Worm (Caenorhabditis elegans) whole organism, young adult: ENCODE data around the gene syx-6.

Experiments
- B0035.1 ChIP-seq: sonication (generic microtip); optimal IDR thresholded peaks from 2 replicates; lab custom pipeline; 2016; ENCODE audit warnings: missing genetic modification characterization, mild to moderate bottlenecking, missing compliant biosample characterization, missing genotype, missing genetic modification reagents
- B0261.1 ChIP-seq: sonication (generic microtip); optimal IDR thresholded peaks from 2 replicates; lab custom pipeline; 2016; ENCODE audit warnings: mild to moderate bottlenecking, missing genetic modification characterization, moderate library complexity, missing compliant biosample characterization
- B0336.3 ChIP-seq: fragments of 200-800 bp; sonication (Bioruptor generic); IDR thresholded peaks from 2 replicates; pipeline ENCODE4 v1.3.6; 2022; ENCODE audit warnings: missing genetic modification characterization, missing compliant biosample characterization
- F23B12.7 ChIP-seq: sonication (generic microtip); optimal IDR thresholded peaks from 2 replicates; lab custom pipeline; 2017; ENCODE audit warnings: missing genetic modification characterization, mild to moderate bottlenecking, missing compliant biosample characterization, antibody characterized with exemption, moderate library complexity; ENCODE audit not compliant: insufficient read depth
- F33H1.4 ChIP-seq: fragments of 200-800 bp; sonication (Bioruptor generic); IDR thresholded peaks from 2 replicates; pipeline ENCODE4 v1.3.6; 2022; ENCODE audit warnings: missing genetic modification reagents, missing genetic modification characterization, missing compliant biosample characterization
- F52B5.7 ChIP-seq: sonication (generic microtip); optimal IDR thresholded peaks from 2 replicates; lab custom pipeline; 2016; ENCODE audit warnings: mild to moderate bottlenecking, missing genetic modification characterization, missing compliant biosample characterization
- F57C9.4 ChIP-seq: sonication (generic microtip); optimal IDR thresholded peaks from 2 replicates; lab custom pipeline; 2017; ENCODE audit warnings: mild to moderate bottlenecking, missing genetic modification characterization, missing compliant biosample characterization
- T07F8.4 ChIP-seq: sonication (generic microtip); optimal IDR thresholded peaks from 2 replicates; lab custom pipeline; 2016; ENCODE audit warnings: mild to moderate bottlenecking, missing genetic modification characterization, moderate library complexity, missing compliant biosample characterization
- Y56A3A.18 ChIP-seq: fragments of 200-800 bp; sonication (Bioruptor generic); IDR thresholded peaks from 2 replicates; pipeline ENCODE4 v1.3.6; 2022; ENCODE audit warnings: missing genetic modification reagents, missing genetic modification characterization, missing compliant biosample characterization
- Y67H2A.10 ChIP-seq: fragments of 200-800 bp; sonication (Bioruptor generic); conservative IDR thresholded peaks from 2 replicates; pipeline ENCODE4 v1.3.6; 2022; ENCODE audit warnings: missing genetic modification reagents, missing genetic modification characterization, missing compliant biosample characterization
- Y95B8A.8 ChIP-seq: fragments of 200-800 bp; sonication (Bioruptor generic); IDR thresholded peaks from 2 replicates; pipeline ENCODE4 v1.3.6; 2022; ENCODE audit warnings: missing genetic modification reagents, missing genetic modification characterization, missing compliant biosample characterization
- ama-1 ChIP-seq, 3 experiments: fragments of 150-350 bp in 1 of 3; sonication (generic microtip) in 2 of 3; optimal IDR thresholded peaks; 2 replicates each; lab custom pipeline; 2014 to 2018; ENCODE audit warnings: missing biosample characterization in 2 of 3, missing genetic modification characterization in 2 of 3, missing genetic modification reagents in 2 of 3
- atf-7 ChIP-seq: sonication (generic microtip); optimal IDR thresholded peaks from 2 replicates; lab custom pipeline; 2017; ENCODE audit warnings: mild to moderate bottlenecking, missing genetic modification characterization, missing compliant biosample characterization
- bed-1 ChIP-seq: fragments of 200-800 bp; sonication (Bioruptor generic); IDR thresholded peaks from 2 replicates; pipeline ENCODE4 v1.3.6; 2022; ENCODE audit warnings: missing genetic modification reagents, missing genetic modification characterization, missing compliant biosample characterization
- bed-2 ChIP-seq: fragments of 200-800 bp; sonication (Bioruptor generic); IDR thresholded peaks from 2 replicates; pipeline ENCODE4 v1.3.6; 2022; ENCODE audit warnings: missing genetic modification reagents, missing genetic modification characterization, missing compliant biosample characterization
- ceh-100 ChIP-seq: fragments of 200-800 bp; sonication (Bioruptor generic); IDR thresholded peaks from 2 replicates; pipeline ENCODE4 v1.3.6; 2022; ENCODE audit warnings: missing genetic modification reagents, missing genetic modification characterization, missing compliant biosample characterization
- ceh-27 ChIP-seq: fragments of 200-800 bp; sonication (Bioruptor generic); optimal IDR thresholded peaks from 2 replicates; lab custom pipeline; 2018; ENCODE audit warnings: mild to moderate bottlenecking, missing genetic modification characterization, moderate library complexity, missing compliant biosample characterization
- ceh-58 ChIP-seq: fragments of 200-800 bp; sonication (Bioruptor generic); IDR thresholded peaks from 2 replicates; pipeline ENCODE4 v1.3.6; 2022; ENCODE audit warnings: missing genetic modification characterization, missing compliant biosample characterization
- chd-7 ChIP-seq: sonication (generic microtip); optimal IDR thresholded peaks from 2 replicates; lab custom pipeline; 2016; ENCODE audit warnings: mild to moderate bottlenecking, missing genetic modification characterization, moderate library complexity, missing compliant biosample characterization
- dox-1 ChIP-seq: fragments of 200-800 bp; sonication (Bioruptor generic); IDR thresholded peaks from 2 replicates; pipeline ENCODE4 v1.3.6; 2022; ENCODE audit warnings: missing genetic modification reagents, missing genetic modification characterization, missing compliant biosample characterization
- dpff-1 ChIP-seq: sonication (generic microtip); optimal IDR thresholded peaks from 2 replicates; lab custom pipeline; 2017; ENCODE audit warnings: mild to moderate bottlenecking, missing genetic modification characterization, missing compliant biosample characterization
- egl-44 ChIP-seq: fragments of 200-800 bp; sonication (Bioruptor generic); IDR thresholded peaks from 2 replicates; pipeline ENCODE4 v1.3.6; 2022; ENCODE audit warnings: missing genetic modification reagents, missing genetic modification characterization, missing compliant biosample characterization
- gei-17 ChIP-seq: fragments of 200-800 bp; sonication (Bioruptor generic); optimal IDR thresholded peaks from 2 replicates; lab custom pipeline; 2018; ENCODE audit warnings: mild to moderate bottlenecking, missing genetic modification characterization, missing compliant biosample characterization
- hlh-26 ChIP-seq: fragments of 200-800 bp; sonication (Bioruptor generic); conservative IDR thresholded peaks from 2 replicates; pipeline ENCODE4 v1.3.6; 2022; ENCODE audit warnings: missing genetic modification reagents, missing genetic modification characterization, missing compliant biosample characterization
- hrde-1 ChIP-seq: sonication (generic microtip); optimal IDR thresholded peaks from 2 replicates; lab custom pipeline; 2016; ENCODE audit warnings: missing genetic modification characterization, mild to moderate bottlenecking, missing compliant biosample characterization, moderate library complexity, missing genotype, missing genetic modification reagents, borderline replicate concordance
- hsf-1 ChIP-seq: fragments of 200-800 bp; sonication (Bioruptor generic); IDR thresholded peaks from 2 replicates; pipeline ENCODE4 v1.3.6; 2022; ENCODE audit warnings: missing genetic modification reagents, missing genetic modification characterization, missing compliant biosample characterization
- lag-1 ChIP-seq: fragments of 200-800 bp; sonication (Bioruptor generic); IDR thresholded peaks from 2 replicates; pipeline ENCODE4 v1.3.6; 2022; ENCODE audit warnings: missing genetic modification reagents, missing genetic modification characterization, missing compliant biosample characterization
- let-526 ChIP-seq: fragments of 200-800 bp; sonication (Bioruptor generic); IDR thresholded peaks from 2 replicates; pipeline ENCODE4 v1.3.6; 2022; ENCODE audit warnings: missing genetic modification reagents, missing genetic modification characterization, missing compliant biosample characterization
- let-607 ChIP-seq, 2 experiments: fragments of 200-800 bp in 1 of 2; sonication (Bioruptor generic) in 1 of 2; sonication (generic microtip) in 1 of 2; optimal IDR thresholded peaks; 2 replicates each; lab custom pipeline; 2016 to 2018; ENCODE audit warnings: mild to moderate bottlenecking in 2 of 2, missing compliant biosample characterization in 2 of 2, missing genetic modification characterization in 2 of 2, moderate library complexity in 2 of 2, missing genotype in 1 of 2
- lin-35 ChIP-seq, 3 experiments: fragments of 150-350 bp in 2 of 3; sonication (generic microtip) in 1 of 3; optimal IDR thresholded peaks; 2 replicates each; lab custom pipeline; 2014 to 2018; ENCODE audit warnings: missing biosample characterization in 3 of 3, missing genetic modification characterization in 3 of 3, missing genetic modification reagents in 3 of 3
- lin-54 ChIP-seq: fragments of 200-800 bp; sonication (Bioruptor generic); optimal IDR thresholded peaks from 2 replicates; lab custom pipeline; 2018; ENCODE audit warnings: mild to moderate bottlenecking, missing genetic modification characterization, missing compliant biosample characterization
- lsy-27 ChIP-seq: sonication (generic microtip); optimal IDR thresholded peaks from 2 replicates; lab custom pipeline; 2017; ENCODE audit warnings: missing genetic modification characterization, mild to moderate bottlenecking, missing compliant biosample characterization, antibody characterized with exemption, missing genotype, borderline replicate concordance; ENCODE audit not compliant: insufficient read depth
- madf-3 ChIP-seq: fragments of 200-800 bp; sonication (Bioruptor generic); IDR thresholded peaks from 2 replicates; pipeline ENCODE4 v1.3.6; 2022; ENCODE audit warnings: missing genetic modification reagents, missing genetic modification characterization, missing compliant biosample characterization
- mcd-1 ChIP-seq: fragments of 200-800 bp; sonication (Bioruptor generic); IDR thresholded peaks from 2 replicates; pipeline ENCODE4 v1.3.6; 2022; ENCODE audit warnings: missing genetic modification reagents, missing genetic modification characterization, missing compliant biosample characterization
- nhr-179 ChIP-seq: sonication (generic microtip); optimal IDR thresholded peaks from 2 replicates; lab custom pipeline; 2016; ENCODE audit warnings: mild to moderate bottlenecking, missing genetic modification characterization, missing compliant biosample characterization
- nhr-80 ChIP-seq: sonication (generic microtip); optimal IDR thresholded peaks from 2 replicates; lab custom pipeline; 2016; ENCODE audit warnings: missing genetic modification characterization, missing compliant biosample characterization
- pha-4 ChIP-seq: fragments of 150-350 bp; sonication (generic microtip); optimal IDR thresholded peaks from 2 replicates; lab custom pipeline; 2014; ENCODE audit warnings: missing biosample characterization, missing genetic modification reagents, missing genetic modification characterization
- repo-1 ChIP-seq: sonication (generic microtip); optimal IDR thresholded peaks from 2 replicates; lab custom pipeline; 2017; ENCODE audit warnings: mild to moderate bottlenecking, missing genetic modification characterization, missing compliant biosample characterization
- sea-2 ChIP-seq: fragments of 200-800 bp; sonication (Bioruptor generic); IDR thresholded peaks from 2 replicates; pipeline ENCODE4 v1.3.6; 2022; ENCODE audit warnings: missing genetic modification characterization, missing compliant biosample characterization
- sptf-2 ChIP-seq: fragments of 200-800 bp; sonication (Bioruptor generic); optimal IDR thresholded peaks from 2 replicates; lab custom pipeline; 2018; ENCODE audit warnings: mild to moderate bottlenecking, missing genetic modification characterization, missing compliant biosample characterization
- tbx-9 ChIP-seq: sonication (generic microtip); optimal IDR thresholded peaks from 2 replicates; lab custom pipeline; 2016; ENCODE audit warnings: borderline replicate concordance, missing genetic modification characterization, inconsistent platforms, missing compliant biosample characterization
- tlf-1 ChIP-seq: fragments of 200-800 bp; sonication (Bioruptor generic); optimal IDR thresholded peaks from 2 replicates; lab custom pipeline; 2018; ENCODE audit warnings: mild to moderate bottlenecking, missing genetic modification characterization, missing compliant biosample characterization
- unc-130 ChIP-seq: sonication (generic microtip); optimal IDR thresholded peaks from 2 replicates; lab custom pipeline; 2016; ENCODE audit warnings: missing genetic modification reagents, missing genetic modification characterization, missing compliant biosample characterization
- zfh-2 ChIP-seq: fragments of 200-800 bp; sonication (Bioruptor generic); conservative IDR thresholded peaks from 2 replicates; pipeline ENCODE4 v1.3.6; 2022; ENCODE audit warnings: missing genetic modification reagents, missing genetic modification characterization, missing compliant biosample characterization
- zim-3 ChIP-seq: sonication (generic microtip); optimal IDR thresholded peaks from 2 replicates; lab custom pipeline; 2017; ENCODE audit warnings: mild to moderate bottlenecking, missing genetic modification characterization, moderate library complexity, missing compliant biosample characterization
- ztf-26 ChIP-seq: sonication (generic microtip); optimal IDR thresholded peaks from 2 replicates; lab custom pipeline; 2017; ENCODE audit warnings: missing genetic modification characterization, missing compliant biosample characterization

Gene syx-6

ce11 chrX:3115134-3116032 is 48.9 kb upstream of the syx-6 start (continued):
- TF ChIP-seq F57C9.4 (tag; lab: Kevin White, UChicago) (no peak), sea-2 (GFP tag; lab: Robert Waterston, UW) (no peak), egl-44 (GFP tag; lab: Robert Waterston, UW) (no peak), dox-1 (peak; percentile 27; the same call in 1 of the 2 replicates), nhr-80 (tag; lab: Kevin White, UChicago) (peak; percentile 23), Y67H2A.10 (no peak), F23B12.7 (tag; lab: Kevin White, UChicago) (no peak), zfh-2 (GFP tag; lab: Robert Waterston, UW) (peak; percentile 59), lag-1 (GFP tag; lab: Robert Waterston, UW) (no peak), mcd-1 (GFP tag; lab: Robert Waterston, UW) (peak; percentile 25; the same call in 1 of the 2 replicates), zim-3 (tag; lab: Kevin White, UChicago) (peak; percentile 22), hlh-26 (no peak), tbx-9 (tag; lab: Kevin White, UChicago) (no peak), Y56A3A.18 (0 out of 2 replicates have a peak, but pooled peaks have one; percentile 18), hsf-1 (GFP tag; lab: Robert Waterston, UW) (no peak), ceh-27 (GFP tag; lab: Kevin White, UChicago) (no peak), bed-2 (GFP tag; lab: Robert Waterston, UW) (no peak), unc-130 (GFP tag; lab: Kevin White, UChicago) (no peak), let-607 (tag; optimal IDR thresholded peaks at IDR 0.05; lab: Kevin White, UChicago) (no peak), lsy-27 (tag; lab: Kevin White, UChicago) (no peak), ceh-100 (GFP tag; lab: Robert Waterston, UW) (no peak), Y95B8A.8 (GFP tag; lab: Robert Waterston, UW) (no peak), ceh-58 (GFP tag; lab: Robert Waterston, UW) (no peak), ama-1 (optimal IDR thresholded peaks at IDR 0.05; lab: Kevin White, UChicago) (peak; percentile 83), ama-1 (GFP tag; optimal IDR thresholded peaks at IDR 0.05; lab: Kevin White, UChicago) (no peak), chd-7 (tag; lab: Kevin White, UChicago) (no peak), ztf-26 (tag; lab: Kevin White, UChicago) (no peak), let-526 (GFP tag; lab: Robert Waterston, UW) (0 out of 2 replicates have a peak, but pooled peaks have one; percentile 5), nhr-179 (no peak), B0336.3 (GFP tag; lab: Robert Waterston, UW) (no peak), F33H1.4 (no peak), T07F8.4 (tag; lab: Kevin White, UChicago) (no peak), tlf-1 (GFP tag; lab: Kevin White, UChicago) (peak; percentile 22), hrde-1 (tag; lab: Kevin White, UChicago) (no peak), madf-3 (GFP tag; lab: Robert Waterston, UW) (no peak), atf-7 (tag; lab: Kevin White, UChicago) (peak; percentile 33), bed-1 (GFP tag; lab: Robert Waterston, UW) (no peak), lin-54 (no peak), repo-1 (tag; lab: Kevin White, UChicago) (no peak), gei-17 (no peak), pha-4 (no peak), F52B5.7 (tag; lab: Kevin White, UChicago) (no peak), lin-35 (GFP tag; optimal IDR thresholded peaks at IDR 0.05; lab: Kevin White, UChicago) (peak in 1 of 3 experiments; percentile 6), B0035.1 (no peak), sptf-2 (GFP tag; lab: Kevin White, UChicago) (no peak), B0261.1 (tag; lab: Kevin White, UChicago) (no peak), dpff-1 (tag; lab: Kevin White, UChicago) (no peak)
